Fruit fly (Drosophila melanogaster): Measurements from ENCODE around the gene Chd3.

DNA sequence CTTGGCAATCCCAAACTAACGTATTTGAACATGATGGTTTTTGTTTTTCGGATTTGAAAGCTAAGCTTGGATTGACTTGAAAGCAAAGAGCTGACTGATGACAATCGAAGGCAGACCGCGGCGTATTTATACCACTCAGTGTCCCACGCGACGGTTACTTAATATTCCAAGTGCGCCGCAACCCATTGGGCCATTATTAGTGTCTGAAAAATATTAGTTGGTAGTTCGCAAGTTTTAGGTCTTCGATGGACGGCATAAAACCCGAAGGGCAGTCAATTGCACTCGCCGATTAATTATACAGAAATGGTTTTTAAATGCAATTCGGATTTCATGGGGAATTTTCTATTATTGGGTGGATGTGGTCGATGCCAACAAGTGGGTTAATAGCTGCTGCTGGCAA lies 17.7 kb downstream of the Chd3 start, which contains the start of gene CG14095:
- no peak for TF ChIP-seq Mnt (GFP tag; optimal IDR thresholded peaks at IDR 0.05)
- no peak for TF ChIP-seq tj (GFP tag; optimal IDR thresholded peaks at IDR 0.05)
- no peak for TF ChIP-seq pad (GFP tag; optimal IDR thresholded peaks at IDR 0.05)
- no peak for TF ChIP-seq CG1620 (GFP tag; optimal IDR thresholded peaks at IDR 0.05)
- no peak for TF ChIP-seq Crg-1 (GFP tag; optimal IDR thresholded peaks at IDR 0.05)
- no peak for TF ChIP-seq Clk (GFP tag; optimal IDR thresholded peaks at IDR 0.05)
- TF ChIP-seq CG7045 (GFP tag; optimal IDR thresholded peaks at IDR 0.05): no peak
- TF ChIP-seq CG12768 (GFP tag; optimal IDR thresholded peaks at IDR 0.05): no peak
- TF ChIP-seq Hr96 (GFP tag; optimal IDR thresholded peaks at IDR 0.05): no peak
